Fruit fly (Drosophila melanogaster) ovary, adult (tissue): ENCODE measurements around the gene CG9590.
A peak's percentile ranks its signal among the peaks of the same experiment; 100 is the strongest.

ENCODE experiments used
- CG17801 ChIP-seq: fragments of 200-800 bp; optimal IDR thresholded peaks from 2 replicates; lab custom pipeline; 2019; ENCODE audit warnings: missing biosample characterization, mild to moderate bottlenecking, missing genetic modification characterization, moderate library complexity; ENCODE audit not compliant: partially characterized antibody

CG9590 gene

DNA sequence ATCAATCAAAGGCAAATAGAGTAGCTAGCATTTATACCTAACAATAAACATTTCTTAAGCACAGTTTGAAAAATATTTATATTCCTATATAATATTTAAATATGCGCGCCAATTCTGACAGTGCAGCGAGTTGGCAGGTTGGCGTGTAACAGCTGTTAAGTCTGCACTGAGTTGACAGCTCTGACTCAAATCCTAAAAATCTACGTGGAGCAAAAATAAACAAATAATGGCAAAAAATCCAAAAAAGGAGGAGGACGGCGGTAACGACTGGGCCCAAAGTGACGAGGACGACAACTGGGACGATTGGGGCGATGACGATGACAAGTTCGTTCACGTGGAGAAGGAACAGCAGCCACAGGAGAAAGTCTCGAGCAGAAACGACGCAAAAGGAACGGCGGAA is at the start of gene CG9590:
TSS of gene CG9590 (plus strand) at position 166 of the 400 bp plus-strand sequence.
- no peak for TF ChIP-seq CG17801 (GFP tag; lab: Kevin White, UChicago)

DNA sequence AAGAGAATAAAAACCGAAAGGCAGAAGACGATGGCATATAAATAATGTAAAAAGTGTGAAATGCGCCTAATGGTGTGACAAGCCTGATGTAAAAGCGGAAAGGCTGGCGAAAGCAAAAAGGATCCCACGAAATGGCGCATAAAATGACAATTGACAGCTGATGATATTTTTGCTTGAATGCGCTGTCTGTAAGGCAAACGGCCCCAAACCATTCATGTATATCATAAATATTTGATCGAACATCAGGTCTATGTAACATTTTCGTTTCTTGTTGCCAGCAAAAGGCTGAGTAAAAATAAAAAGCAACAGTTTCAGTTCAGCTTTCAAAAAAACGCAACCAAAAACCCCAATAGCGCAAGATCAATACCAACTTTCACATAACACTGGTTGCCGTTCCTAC is 42.1 kb upstream of the CG9590 start, which contains the start of gene CG4520:
TSS of gene CG4520 (plus strand) at position 301 of the 400 bp plus-strand sequence.
- TF ChIP-seq CG17801 (GFP tag; lab: Kevin White, UChicago), result no peak

DNA sequence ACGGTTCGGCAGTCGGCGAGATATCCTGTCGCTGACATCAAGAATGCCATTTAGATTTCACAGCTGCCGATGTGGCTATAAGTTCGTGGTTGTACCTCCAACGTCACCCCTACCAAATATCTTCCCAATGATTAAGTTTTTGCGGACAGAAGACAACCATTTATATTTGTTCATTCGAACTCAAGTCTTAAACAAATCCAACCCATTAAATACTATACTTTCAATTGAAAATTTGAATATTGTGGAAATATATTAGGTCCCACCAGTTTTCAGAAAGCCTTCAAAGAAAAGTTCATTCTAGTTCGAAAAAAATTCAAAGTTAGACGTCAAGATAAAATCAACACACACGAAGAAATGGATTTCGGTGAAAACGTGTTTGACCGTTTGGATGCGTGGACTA is 23.7 kb upstream of the CG9590 start, which contains the start of gene CG12784:
TSS of gene CG12784 (plus strand) at position 301 of the 400 bp plus-strand sequence.
- no peak for TF ChIP-seq CG17801 (GFP tag; lab: Kevin White, UChicago)

- no peak for TF ChIP-seq CG17801 (GFP tag; lab: Kevin White, UChicago)
Observed at dm6 chr3R:15767338-15767737, 19.2 kb upstream of the CG9590 start, which contains the start of gene CG5623. CG5623 (minus strand) TSS chr3R:15767438.

- TF ChIP-seq CG17801 (GFP tag; lab: Kevin White, UChicago), result no peak
Observed at dm6 chr3R:15768900-15769299, 17.6 kb upstream of the CG9590 start.

- no peak for TF ChIP-seq CG17801 (GFP tag; lab: Kevin White, UChicago)
Observed at dm6 chr3R:15774128-15774527, 12.4 kb upstream of the CG9590 start, which contains the start of gene Ttc26. Ttc26 (plus strand) TSS chr3R:15774416.

- TF ChIP-seq CG17801 (GFP tag; lab: Kevin White, UChicago), result no peak
Observed at dm6 chr3R:15775242-15775641, 11.3 kb upstream of the CG9590 start, which contains the start of gene CG45207. CG45207 (minus strand) TSS chr3R:15775342.

DNA sequence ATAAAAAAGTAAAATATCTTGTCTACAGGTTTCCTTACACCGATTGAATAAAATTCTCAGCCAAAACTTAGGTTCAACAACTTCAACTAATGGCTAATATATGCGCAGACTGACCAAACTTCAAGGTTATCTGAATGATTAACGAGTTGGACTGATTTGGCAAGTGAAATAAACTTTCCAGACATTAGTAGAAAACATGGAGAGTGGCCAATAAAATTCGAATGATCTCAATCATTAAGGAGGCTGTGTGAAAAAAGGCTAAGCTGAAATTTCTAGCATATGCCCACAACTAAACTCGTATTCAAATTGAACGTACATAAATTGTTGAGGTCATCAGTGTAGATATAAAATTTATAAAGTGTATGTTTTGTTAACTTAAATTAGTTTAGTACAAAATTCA is 7.0 kb upstream of the CG9590 start, which contains the start of gene CG5614:
TSS of gene CG5614 (plus strand) at position 301 of the 400 bp plus-strand sequence.
- no peak for TF ChIP-seq CG17801 (GFP tag; lab: Kevin White, UChicago)

DNA sequence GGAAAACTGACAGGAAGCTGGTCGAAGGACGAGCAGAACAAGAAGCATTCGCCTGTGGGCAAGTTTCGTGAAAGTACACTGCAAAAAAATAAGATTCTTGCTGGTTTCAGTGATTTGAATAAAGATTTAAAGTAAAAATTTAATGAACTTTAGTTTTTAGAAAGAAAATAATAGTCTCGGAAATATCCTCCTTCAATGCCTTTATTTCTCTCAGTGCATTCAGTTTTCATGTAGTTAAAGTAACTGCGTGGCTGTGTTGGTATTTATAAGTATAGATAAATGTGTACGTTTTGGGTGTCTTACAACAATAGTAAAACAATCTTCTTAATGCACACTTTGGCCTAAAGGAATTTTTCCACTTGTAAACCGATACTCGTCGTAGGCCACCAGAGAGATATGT is 2.2 kb upstream of the CG9590 start:
- no peak for TF ChIP-seq CG17801 (GFP tag; lab: Kevin White, UChicago)

- TF ChIP-seq CG17801 (GFP tag; lab: Kevin White, UChicago), result no peak
Observed at dm6 chr3R:15788221-15788620, 1.7 kb downstream of the CG9590 start, which contains the start of gene Uros2. Uros2 (plus strand) TSS chr3R:15788521.

dm6 chr3R:15792427-15792826 is 5.9 kb downstream of the CG9590 start, which contains the start of gene Acyp2:
Acyp2 (plus strand) TSS chr3R:15792688.
- TF ChIP-seq CG17801 (GFP tag; lab: Kevin White, UChicago), result peak; percentile 5

DNA sequence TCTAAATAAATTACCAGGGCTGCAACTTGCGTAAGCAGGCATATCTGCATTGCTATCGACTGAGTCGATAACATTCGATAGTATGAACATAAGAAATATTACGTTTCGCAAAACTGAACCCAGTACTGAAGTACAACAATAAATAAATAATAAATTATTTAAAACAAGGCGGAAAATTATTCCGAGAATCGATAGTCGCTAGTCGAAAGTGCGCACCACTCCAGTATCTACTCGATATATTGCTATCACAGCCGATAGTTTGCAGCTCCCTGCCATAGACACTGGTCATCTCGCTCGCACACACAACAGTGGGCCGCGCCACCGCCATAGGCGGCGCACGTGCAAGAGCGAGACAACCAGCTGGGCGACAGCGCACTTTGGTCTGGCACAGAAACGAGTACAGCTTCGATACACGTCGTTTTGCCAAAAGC is 6.9 kb downstream of the CG9590 start, which contains the start of gene nsl1:
TSS of gene nsl1 (plus strand) at position 411 of the 431 bp plus-strand sequence.
- peak; percentile 55 for TF ChIP-seq CG17801 (GFP tag; lab: Kevin White, UChicago)

- TF ChIP-seq CG17801 (GFP tag; lab: Kevin White, UChicago), result no peak
Observed at dm6 chr3R:15794258-15794727, 7.8 kb downstream of the CG9590 start.

- TF ChIP-seq CG17801 (GFP tag; lab: Kevin White, UChicago), result no peak
Observed at dm6 chr3R:15802006-15802405, 15.5 kb downstream of the CG9590 start, which contains the start of gene CG9593. CG9593 (plus strand) TSS chr3R:15802275.

DNA sequence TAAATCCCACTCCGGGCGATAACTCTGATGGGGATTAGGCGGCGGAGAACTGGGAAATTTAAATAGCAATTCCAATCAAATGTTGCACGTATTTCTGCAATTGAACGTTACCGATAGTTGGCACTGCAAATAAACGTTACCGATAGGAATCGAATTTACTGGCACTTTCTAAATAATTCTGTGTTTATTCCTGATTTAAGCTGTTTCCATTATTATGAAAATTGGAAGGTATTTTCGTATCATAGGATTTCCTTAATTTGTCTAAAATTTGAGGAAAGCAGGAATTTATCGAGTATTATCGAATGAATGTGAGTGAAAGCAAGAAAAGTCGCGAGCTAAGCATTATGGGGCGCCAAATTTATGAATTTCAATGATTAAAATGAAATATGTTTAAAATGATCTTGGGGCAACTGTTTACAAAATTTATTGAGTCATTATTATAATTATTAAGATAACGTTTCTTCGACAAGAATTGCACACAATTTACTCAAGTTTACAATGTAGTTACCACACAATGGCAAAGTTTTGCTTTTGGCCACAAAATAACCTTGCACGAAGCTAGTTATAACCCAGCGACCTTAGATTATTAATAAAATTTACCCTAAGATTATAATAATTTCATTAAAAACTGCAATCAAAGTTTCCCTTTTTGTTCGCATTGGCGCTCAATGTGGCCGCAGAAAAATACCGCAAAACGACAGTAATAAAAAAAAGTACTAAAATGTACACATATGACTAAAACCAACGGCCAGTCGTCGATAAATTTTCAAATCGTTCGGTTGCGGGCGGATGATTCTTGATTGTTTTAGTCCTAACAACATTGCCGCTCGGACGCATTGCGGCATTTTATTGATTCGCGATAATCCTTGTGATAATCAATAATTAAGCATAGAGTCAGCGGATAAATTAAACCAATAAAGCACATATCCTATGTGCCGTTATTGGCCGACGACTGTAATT is 17.3 kb downstream of the CG9590 start, which contains the start of gene alpha-Man-IIb:
TSS of gene alpha-Man-IIb (plus strand) at position 747 of the 960 bp plus-strand sequence.
- peak; percentile 49 for TF ChIP-seq CG17801 (GFP tag; lab: Kevin White, UChicago)
